Worm (Caenorhabditis elegans) whole organism, dauer: Measurements from ENCODE around the gene Y116F11B.6.

ENCODE experiments used
- unc-62 ChIP-seq: sonication (generic microtip); optimal IDR thresholded peaks from 2 replicates; lab custom pipeline; 2017; ENCODE audit warnings: missing biosample characterization, missing genetic modification reagents, missing genetic modification characterization

Y116F11B.6 gene

DNA sequence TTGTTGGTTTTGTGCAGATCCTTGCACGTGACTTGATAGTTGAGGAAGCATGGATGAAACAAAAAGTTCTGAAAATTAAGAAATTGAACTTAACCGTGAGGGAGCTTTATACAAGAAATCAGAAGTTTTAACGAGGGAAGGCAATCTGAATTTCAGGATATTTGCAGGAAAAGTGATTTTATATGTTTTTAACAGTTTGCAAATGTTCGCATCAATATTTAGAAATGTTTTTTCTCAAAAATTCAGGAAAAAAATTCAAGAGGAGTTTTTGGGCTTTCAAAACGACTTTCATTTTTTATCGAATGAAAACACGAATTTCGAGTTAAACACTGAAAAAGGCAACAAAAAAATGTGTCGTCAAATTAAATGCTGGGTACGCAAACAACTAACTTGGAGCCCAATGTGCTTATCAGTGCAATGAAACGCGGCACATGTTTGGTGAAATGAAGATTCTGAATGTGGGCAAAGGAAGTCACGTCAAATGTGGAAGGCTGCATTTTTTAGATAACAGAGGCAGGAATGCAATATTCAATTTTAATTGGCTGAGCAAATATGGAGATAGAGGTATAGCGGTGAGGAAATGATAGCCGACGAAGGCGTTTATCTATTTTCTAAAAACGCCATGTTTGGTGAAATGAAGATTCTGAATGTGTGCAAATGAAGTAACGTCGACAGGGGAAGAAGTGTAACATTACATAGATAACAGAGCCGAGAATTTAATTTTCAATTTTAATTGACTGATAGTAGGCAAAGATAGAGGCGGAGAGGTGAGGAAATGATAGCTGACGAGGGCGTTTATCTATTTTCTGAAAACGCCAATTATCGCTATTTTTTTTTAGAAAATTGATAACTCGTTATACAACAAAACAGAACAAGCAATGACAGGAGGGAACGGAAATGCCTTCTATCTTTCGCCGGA is at the start of gene Y116F11B.6:
TSS of gene Y116F11B.6 (minus strand) at position 51 of the 919 bp plus-strand sequence.
- no peak for TF ChIP-seq unc-62

DNA sequence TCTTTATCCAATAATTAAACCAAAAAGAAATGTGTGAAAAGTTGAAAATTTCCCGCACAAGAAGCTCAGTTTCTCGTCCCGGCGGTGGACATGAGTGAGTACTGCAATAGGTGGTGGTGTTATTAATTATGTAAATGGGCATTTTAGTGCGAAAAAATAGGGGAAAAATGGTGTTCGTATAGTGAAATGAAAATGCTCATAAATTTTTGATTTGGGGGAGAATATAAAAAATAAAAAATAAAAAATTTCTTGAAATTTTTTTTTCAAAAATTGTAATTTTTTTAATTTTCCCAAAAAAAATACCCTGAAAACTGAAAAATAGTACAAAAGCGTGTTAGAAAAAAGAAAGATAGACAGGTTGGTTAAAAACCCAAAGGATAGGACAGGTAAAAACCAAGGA is 49.5 kb upstream of the Y116F11B.6 start, which contains the start of gene gly-4:
TSS of gene gly-4 (minus strand) at position 101 of the 400 bp plus-strand sequence.
- no peak for TF ChIP-seq unc-62

DNA sequence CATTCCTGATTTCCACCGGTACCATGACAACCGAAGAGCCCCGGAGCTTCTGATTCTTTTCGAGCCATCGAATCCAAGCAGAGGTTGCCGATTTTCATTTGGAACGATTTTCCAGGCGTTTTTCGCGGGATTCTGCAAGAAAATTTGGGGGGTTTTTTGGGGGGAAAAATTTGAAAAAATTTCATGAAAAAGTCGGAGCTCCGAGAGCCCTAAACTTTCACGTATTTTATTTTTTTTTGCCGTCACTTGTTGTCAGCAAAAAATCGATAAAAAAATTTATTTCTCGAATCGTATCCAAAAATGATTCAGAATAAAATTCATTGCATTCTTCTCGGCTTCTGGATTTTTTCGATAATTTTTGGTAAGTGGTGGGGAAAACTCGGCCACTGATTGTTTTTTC is 37.1 kb upstream of the Y116F11B.6 start, which contains the start of gene Y116F11B.13:
TSS of gene Y116F11B.13 (plus strand) at position 301 of the 400 bp plus-strand sequence.
- no peak for TF ChIP-seq unc-62

DNA sequence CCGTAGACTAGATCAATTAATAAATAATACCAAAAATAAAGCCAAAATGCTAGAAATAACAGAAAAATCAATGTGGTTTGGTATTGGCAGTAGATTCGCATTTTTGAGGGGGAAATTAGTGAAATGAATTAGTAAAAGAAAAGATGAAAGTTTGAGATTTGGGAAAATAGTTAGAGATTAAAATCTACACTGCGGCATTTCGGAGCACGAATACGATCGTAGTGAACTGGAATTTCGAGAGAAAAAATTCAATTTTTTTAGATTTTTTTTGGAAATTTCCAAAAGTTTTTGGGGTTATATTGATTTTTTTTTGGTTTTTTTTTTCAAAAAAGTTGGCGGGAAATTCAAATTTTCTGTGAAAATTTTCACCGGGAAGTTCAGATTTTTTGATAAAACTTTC is 22.1 kb upstream of the Y116F11B.6 start, which contains the start of gene Y116F11B.9:
TSS of gene Y116F11B.9 (minus strand) at position 101 of the 400 bp plus-strand sequence.
- no peak for TF ChIP-seq unc-62

DNA sequence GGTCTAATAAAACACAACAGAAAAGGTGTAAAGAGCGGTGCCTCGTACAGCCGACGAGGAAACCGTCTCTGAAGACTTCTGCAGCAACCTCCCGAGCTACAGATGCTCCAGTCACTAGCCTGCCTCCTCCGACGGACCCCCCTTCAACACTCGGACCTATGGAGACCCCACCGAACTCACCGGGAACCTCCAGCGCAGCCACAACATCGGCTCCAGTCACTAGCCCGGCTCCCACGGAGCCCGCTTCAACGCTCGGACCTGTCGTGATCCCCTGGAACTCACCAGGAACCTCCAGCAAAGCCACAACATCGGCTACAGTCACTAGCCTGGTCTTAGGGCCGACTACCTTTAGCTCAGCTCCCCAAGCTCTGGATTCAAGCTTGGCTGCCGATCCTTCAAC is 14.4 kb upstream of the Y116F11B.6 start:
- no peak for TF ChIP-seq unc-62

DNA sequence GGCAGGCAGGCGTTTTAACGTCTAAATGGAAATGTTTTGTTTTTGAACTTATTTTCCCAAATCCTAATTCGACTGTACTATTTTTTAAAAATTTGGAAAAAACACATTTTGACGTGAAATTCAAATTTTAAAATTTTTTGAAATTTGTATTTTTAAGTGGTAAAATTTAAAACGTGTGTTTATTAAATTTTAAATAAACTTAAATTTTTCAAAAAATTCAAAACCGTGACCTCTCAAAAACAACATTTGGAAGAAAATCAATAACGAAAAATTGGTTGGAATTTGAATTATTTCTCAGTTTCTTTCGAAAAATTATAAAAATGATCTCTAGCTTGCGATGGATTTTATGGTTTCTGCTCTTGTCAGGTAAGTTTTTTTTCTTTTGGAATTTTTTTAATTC is 11.6 kb upstream of the Y116F11B.6 start, which contains the start of gene Y116F11B.8:
TSS of gene Y116F11B.8 (plus strand) at position 301 of the 400 bp plus-strand sequence.
- TF ChIP-seq unc-62 = no peak

DNA sequence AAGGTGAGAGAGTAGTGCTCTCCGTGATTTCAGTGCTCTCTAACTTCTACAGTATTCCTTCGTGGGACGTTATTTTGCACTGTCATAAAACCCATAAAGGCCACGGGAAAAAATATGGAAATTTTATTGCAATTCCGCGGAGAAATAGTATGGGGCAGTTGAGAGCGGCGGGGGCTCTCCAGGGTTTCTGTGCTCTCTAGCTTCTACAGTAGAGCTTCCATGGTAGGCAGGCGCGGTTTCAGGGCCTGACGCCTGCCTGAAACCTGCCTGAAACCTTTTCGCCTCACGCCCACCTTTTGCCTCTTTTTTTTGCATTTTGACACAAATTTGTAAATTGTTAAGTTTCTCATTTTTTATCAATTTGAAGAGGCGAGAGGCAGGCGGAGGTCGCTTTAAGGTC is 11.2 kb upstream of the Y116F11B.6 start:
- no peak for TF ChIP-seq unc-62

DNA sequence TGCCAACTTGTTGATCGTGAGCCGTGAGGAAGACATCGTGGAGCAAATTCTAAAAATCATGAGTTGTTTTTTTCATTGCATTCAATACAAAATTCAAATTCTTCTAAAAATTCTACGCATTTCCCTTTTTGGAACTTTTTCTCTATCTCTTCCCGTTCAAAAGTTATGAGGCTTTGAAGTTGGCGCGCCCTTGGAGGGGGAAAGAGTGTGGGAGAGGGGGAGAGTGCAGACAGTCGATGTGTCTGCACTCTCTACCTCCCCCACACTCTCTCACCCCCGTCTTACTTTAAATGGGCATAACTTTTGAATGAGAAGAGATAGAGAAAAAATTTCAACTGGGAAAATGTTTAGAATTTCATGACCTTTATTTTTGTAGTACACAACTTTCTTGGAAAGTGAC is 10.6 kb upstream of the Y116F11B.6 start:
- no peak for TF ChIP-seq unc-62

DNA sequence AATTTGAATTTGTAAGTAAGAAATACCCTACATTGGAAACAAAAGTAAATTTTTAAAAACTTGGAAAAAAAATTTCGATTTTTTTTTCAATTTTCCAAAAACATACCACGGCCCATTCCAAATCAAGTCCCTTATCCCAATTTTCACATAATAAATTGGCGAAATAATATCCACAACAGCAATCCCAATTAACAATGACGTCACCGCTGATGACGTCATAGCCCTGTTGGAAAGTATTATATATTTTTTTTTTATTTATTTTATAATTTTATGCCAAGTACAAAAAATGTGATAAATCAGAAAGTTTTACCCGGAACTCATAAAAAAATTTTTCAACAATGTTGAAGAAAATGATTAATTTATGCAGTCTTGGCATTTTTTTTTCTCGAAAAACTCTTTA is 7.8 kb upstream of the Y116F11B.6 start:
- no peak for TF ChIP-seq unc-62

DNA sequence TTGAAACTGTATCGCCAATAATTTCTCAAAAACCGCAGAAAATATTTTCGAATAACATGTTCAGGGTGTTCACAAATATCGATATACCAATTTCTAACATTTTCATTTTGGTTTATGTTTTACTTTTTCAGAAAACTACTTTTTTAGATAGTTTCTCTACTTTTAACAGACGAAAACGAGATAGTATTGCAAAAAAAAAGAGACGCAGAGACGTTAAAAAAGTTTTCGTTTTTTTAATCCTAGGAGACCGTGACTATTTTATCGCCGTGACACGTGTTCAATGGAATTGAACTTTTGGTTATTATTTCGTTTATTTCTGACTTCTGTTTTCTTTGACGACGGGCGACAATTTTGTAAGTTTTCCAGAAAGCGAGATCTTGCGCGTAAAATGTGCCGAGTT is 2.2 kb upstream of the Y116F11B.6 start, which contains the start of gene Y116F11B.7:
TSS of gene Y116F11B.7 (plus strand) at position 301 of the 400 bp plus-strand sequence.
- no peak for TF ChIP-seq unc-62

DNA sequence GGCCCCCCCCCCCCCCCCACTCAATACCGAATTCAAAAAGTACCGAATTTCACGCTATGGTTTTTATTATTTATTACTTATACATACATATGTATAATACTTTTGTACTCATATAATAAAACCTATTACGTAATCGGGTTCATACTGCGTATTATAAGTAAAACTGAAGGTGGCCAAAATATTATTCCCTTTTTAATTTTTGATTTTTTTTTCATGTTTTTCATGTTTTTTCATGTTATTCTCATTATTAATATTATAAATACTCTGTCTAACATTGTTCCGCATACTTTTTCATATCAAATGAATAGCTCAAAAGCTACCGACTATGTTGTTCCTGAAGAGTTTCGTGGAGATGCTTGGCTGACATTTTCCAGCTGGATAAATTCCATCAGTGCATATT is 9.6 kb downstream of the Y116F11B.6 start, which contains the start of gene srw-38:
TSS of gene srw-38 (plus strand) at position 301 of the 400 bp plus-strand sequence.
- no peak for TF ChIP-seq unc-62

DNA sequence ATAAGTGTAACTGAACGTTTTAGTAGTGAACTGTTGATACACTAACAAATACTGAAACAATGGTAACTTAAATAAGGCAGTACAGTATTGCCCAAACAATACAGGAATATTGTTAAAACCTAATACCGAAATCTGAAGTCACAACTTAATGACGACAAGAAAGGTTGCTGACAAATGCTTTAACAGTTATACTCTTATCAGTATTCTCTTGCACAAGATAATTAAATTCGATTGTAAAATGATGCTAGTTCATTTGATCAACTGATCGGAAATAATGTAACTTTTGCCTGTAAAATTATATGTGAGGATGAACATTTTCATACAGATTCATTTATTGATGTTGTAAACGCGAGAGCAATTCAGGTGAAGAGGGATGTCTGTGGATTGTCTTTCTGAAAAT is 14.2 kb downstream of the Y116F11B.6 start:
- no peak for TF ChIP-seq unc-62

DNA sequence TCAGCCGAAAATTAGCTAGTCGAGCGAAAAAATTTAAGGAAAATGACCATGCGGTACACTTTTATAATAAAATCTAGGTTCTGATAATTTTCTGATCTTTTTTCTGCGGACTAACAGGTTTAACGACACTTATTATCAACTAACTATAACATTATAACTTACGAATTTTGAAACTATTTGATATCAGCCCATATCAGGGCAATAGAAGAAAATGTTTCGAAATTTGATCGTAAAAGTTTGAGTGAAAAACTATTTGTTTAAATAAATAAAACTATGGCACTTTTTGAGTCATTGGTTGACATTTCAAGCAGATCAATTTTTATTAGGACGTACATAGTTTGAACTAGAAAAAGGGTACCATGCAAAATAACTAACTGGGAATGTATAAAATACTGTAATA is 15.0 kb downstream of the Y116F11B.6 start, which contains the start of gene pcp-4:
TSS of gene pcp-4 (minus strand) at position 197 of the 400 bp plus-strand sequence.
- TF ChIP-seq unc-62 = no peak

DNA sequence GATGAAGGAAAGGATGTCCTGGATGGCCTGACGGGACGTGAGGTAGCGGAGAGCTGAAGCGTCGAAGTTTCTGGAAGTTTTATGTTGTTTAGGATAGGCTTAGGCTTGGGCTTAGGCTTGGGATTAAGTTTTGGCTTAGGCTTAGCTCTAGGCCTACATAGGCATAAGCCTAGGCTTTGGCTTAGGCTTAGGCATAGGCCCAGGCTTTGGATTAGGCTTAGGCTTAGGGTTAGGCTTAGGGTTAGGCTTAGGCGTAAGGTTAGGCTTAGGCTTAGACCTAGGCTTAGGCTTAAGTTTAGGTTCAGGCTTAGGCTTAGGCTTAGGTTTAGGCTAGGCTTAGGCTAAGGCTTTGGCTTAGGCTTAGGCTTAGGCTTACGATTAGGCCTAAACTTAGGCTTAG is 16.6 kb downstream of the Y116F11B.6 start:
- TF ChIP-seq unc-62 = no peak

DNA sequence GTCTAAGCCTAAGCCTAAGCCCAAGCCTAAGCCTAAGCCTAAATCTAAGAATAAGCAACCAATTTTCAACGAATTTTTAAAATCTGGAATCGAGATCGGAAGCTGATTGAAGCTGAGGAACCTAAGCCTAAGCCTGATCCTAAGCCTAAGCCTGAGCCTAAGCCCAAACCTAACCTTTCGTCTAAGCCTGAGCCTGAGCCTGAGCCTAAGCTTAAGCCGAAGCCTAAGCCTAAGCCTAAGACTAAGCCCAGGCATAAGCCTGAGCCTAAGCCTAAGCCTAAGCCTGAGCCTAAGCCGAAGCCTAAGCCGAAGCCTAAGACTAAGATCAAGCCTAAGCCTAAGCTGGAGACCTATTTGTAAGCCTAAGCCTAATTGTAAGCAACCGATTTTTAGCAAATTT is 18.3 kb downstream of the Y116F11B.6 start:
- TF ChIP-seq unc-62 = no peak

DNA sequence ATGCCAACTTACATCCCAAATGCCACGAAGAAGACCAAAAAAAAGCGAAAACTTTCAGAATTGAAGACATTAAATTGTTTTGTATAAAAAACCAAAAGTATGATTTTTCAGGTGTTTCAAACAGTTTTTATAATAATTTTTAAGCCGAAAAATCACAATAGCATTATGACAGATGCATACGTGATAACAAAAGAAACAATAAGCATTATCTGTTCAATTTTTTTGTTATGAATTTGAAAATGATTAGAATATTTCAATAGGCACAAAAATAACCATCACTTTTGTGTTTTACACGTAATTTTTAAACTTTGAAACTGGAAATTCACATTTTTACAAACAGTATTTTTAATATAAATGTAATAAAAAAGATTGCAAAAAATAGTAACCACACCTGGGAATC is 23.7 kb downstream of the Y116F11B.6 start, which contains the start of gene Y116F11B.17:
TSS of gene Y116F11B.17 (minus strand) at position 101 of the 400 bp plus-strand sequence.
- TF ChIP-seq unc-62 = no peak

DNA sequence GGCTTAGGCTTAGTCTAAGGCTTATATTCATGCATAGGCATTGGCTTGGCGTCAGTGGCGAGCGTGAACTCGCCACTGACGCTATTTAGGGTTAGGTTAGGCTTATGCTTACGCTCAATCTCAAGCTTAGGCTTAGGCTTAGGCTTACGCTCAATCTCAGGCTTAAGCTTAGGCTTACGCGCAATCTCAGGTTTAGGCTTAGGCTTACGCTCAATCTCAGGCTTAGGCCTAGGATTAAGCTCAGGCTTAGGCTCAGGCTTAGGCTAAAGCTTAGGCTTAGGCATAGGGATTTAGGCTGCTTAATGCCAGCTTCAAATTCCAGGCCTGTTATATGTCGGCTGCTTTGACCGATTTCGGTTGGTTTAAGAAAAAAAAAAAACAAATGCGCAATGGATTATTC is 25.6 kb downstream of the Y116F11B.6 start:
- no peak for TF ChIP-seq unc-62

DNA sequence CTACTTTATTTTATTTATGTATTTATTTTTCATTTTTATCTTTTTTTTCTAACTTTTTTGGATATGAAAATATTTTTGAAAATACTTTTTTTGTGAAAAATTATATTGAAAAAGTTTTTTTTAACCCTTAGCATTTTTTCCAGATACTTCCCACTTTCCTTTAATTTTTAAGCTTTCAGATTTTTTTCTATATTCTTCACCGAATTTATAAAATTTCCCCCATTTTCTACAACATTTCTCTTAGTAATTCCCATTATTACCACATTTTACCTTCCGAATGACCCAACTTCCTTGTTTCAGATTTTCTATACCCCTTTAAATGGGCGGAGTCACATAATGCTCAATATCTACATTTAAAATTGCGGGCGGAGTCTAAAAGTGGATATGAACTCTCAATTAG is 30.9 kb downstream of the Y116F11B.6 start, which contains the start of gene daf-28:
TSS of gene daf-28 (plus strand) at position 301 of the 400 bp plus-strand sequence.
- no peak for TF ChIP-seq unc-62
